Fruit fly (Drosophila melanogaster) whole organism, embryonic: ENCODE data around the gene Gpdh1.

Source experiments
- Antp ChIP-seq: fragments of 200-800 bp; sonication (Bioruptor generic); optimal IDR thresholded peaks from 3 replicates; lab custom pipeline; 2016; ENCODE audit warnings: missing biosample characterization, missing genetic modification characterization
- Blimp-1 ChIP-seq: fragments of 200-800 bp; sonication (Bioruptor generic); optimal IDR thresholded peaks from 3 replicates; lab custom pipeline; 2018; ENCODE audit warnings: missing biosample characterization, missing genetic modification characterization, mild to moderate bottlenecking, moderate library complexity, missing genetic modification reagents
- CG10321 ChIP-seq: fragments of 200-800 bp; sonication (Bioruptor generic); IDR thresholded peaks from 2 replicates; pipeline ENCODE4 v1.3.6; 2022; ENCODE audit warnings: missing biosample characterization, missing genetic modification characterization
- CG12219 ChIP-seq: fragments of 200-800 bp; sonication (Bioruptor generic); optimal IDR thresholded peaks from 3 replicates; lab custom pipeline; 2018; ENCODE audit warnings: missing biosample characterization, mild to moderate bottlenecking, missing genetic modification characterization
- CG12659 ChIP-seq: fragments of 200-800 bp; sonication (Bioruptor generic); optimal IDR thresholded peaks from 3 replicates; lab custom pipeline; 2017; ENCODE audit warnings: mild to moderate bottlenecking, missing biosample characterization, missing genetic modification reagents, missing genetic modification characterization
- CG15073 ChIP-seq: fragments of 200-800 bp; sonication (Bioruptor generic); optimal IDR thresholded peaks from 2 replicates; lab custom pipeline; 2016; ENCODE audit warnings: missing biosample characterization, missing genetic modification characterization
- CG17612 ChIP-seq: fragments of 200-800 bp; sonication (Bioruptor generic); IDR thresholded peaks from 2 replicates; pipeline ENCODE4 v1.3.6; 2022; ENCODE audit warnings: missing biosample characterization, missing genetic modification characterization
- CG18599 ChIP-seq: fragments of 200-800 bp; sonication (Bioruptor generic); optimal IDR thresholded peaks from 3 replicates; lab custom pipeline; 2017; ENCODE audit warnings: missing biosample characterization, missing genetic modification characterization, mild to moderate bottlenecking, moderate library complexity, missing genetic modification reagents
- CG3065 ChIP-seq: fragments of 200-800 bp; sonication (Bioruptor generic); optimal IDR thresholded peaks from 2 replicates; lab custom pipeline; 2016; ENCODE audit warnings: missing biosample characterization, missing genetic modification characterization
- CG3407 ChIP-seq: fragments of 200-800 bp; sonication (Bioruptor generic); optimal IDR thresholded peaks from 2 replicates; lab custom pipeline; 2018; ENCODE audit warnings: missing biosample characterization, mild to moderate bottlenecking, missing genetic modification characterization
- CG34422 ChIP-seq: fragments of 200-800 bp; sonication (Bioruptor generic); IDR thresholded peaks from 3 replicates; pipeline ENCODE4 v1.3.6; 2022; ENCODE audit warnings: missing biosample characterization, missing genetic modification characterization
- CG6175 ChIP-seq: fragments of 200-800 bp; sonication (Bioruptor generic); IDR thresholded peaks from 3 replicates; pipeline ENCODE4 v1.3.6; 2022; ENCODE audit warnings: missing biosample characterization, missing genetic modification characterization
- CG6272 ChIP-seq: fragments of 200-800 bp; sonication (Bioruptor generic); IDR thresholded peaks from 2 replicates; pipeline ENCODE4 v1.3.6; 2022; ENCODE audit warnings: missing biosample characterization, missing genetic modification characterization
- CG6683 ChIP-seq: fragments of 200-800 bp; sonication (Bioruptor generic); optimal IDR thresholded peaks from 2 replicates; lab custom pipeline; 2017; ENCODE audit warnings: missing biosample characterization, mild to moderate bottlenecking, missing genetic modification characterization, missing genetic modification reagents
- CG7786 ChIP-seq: fragments of 200-800 bp; sonication (Bioruptor generic); optimal IDR thresholded peaks from 2 replicates; lab custom pipeline; 2016; ENCODE audit warnings: missing biosample characterization, missing genetic modification characterization
- CG7839 ChIP-seq: fragments of 200-800 bp; sonication (Bioruptor generic); optimal IDR thresholded peaks from 3 replicates; lab custom pipeline; 2018; ENCODE audit warnings: missing biosample characterization, mild to moderate bottlenecking, missing genetic modification characterization, moderate library complexity
- CG7987 ChIP-seq: fragments of 200-800 bp; sonication (Bioruptor generic); optimal IDR thresholded peaks from 2 replicates; lab custom pipeline; 2018; ENCODE audit warnings: missing biosample characterization, mild to moderate bottlenecking, missing genetic modification characterization, moderate library complexity
- Doc3 ChIP-seq: fragments of 200-800 bp; sonication (Bioruptor generic); IDR thresholded peaks from 3 replicates; pipeline ENCODE4 v1.3.6; 2022; ENCODE audit warnings: missing biosample characterization, missing genetic modification characterization; ENCODE audit not compliant: partially characterized antibody
- GATAe ChIP-seq: fragments of 200-800 bp; sonication (Bioruptor generic); conservative IDR thresholded peaks from 2 replicates; pipeline ENCODE4 v1.3.6; 2022; ENCODE audit warnings: missing biosample characterization, missing genetic modification characterization
- HLH4C ChIP-seq: fragments of 200-800 bp; sonication (Bioruptor generic); IDR thresholded peaks from 3 replicates; pipeline ENCODE4 v1.3.6; 2022; ENCODE audit warnings: missing biosample characterization, missing genetic modification characterization; ENCODE audit not compliant: partially characterized antibody
- Hr78 ChIP-seq, 2 experiments: fragments of 200-800 bp in 1 of 2; fragments of >200 bp in 1 of 2; sonication (Bioruptor generic) in 1 of 2; optimal IDR thresholded peaks; 2 replicates each; lab custom pipeline; 2017 to 2019; ENCODE audit warnings: missing biosample characterization in 2 of 2, missing genetic modification characterization in 2 of 2, mild to moderate bottlenecking in 1 of 2, moderate library complexity in 1 of 2
- Jarid2 ChIP-seq: fragments of 200-800 bp; sonication (Bioruptor generic); optimal IDR thresholded peaks from 3 replicates; lab custom pipeline; 2017; ENCODE audit warnings: mild to moderate bottlenecking, missing biosample characterization, missing genetic modification reagents, missing genetic modification characterization
- Med ChIP-seq: fragments of 200-800 bp; sonication (Bioruptor generic); peaks from one replicate; lab custom pipeline; 2016; ENCODE audit warnings: missing biosample characterization, missing genetic modification characterization, mild to moderate bottlenecking, inconsistent platforms, moderate library complexity
- Optix ChIP-seq: fragments of 200-800 bp; sonication (Bioruptor generic); IDR thresholded peaks from 3 replicates; pipeline ENCODE4 v1.3.6; 2022; ENCODE audit warnings: missing biosample characterization, missing genetic modification characterization
- Rfx ChIP-seq: fragments of 200-800 bp; sonication (Bioruptor generic); IDR thresholded peaks from 2 replicates; pipeline ENCODE4 v1.3.6; 2022; ENCODE audit warnings: missing biosample characterization, missing genetic modification characterization
- Spps ChIP-seq: fragments of 200-800 bp; sonication (Bioruptor generic); optimal IDR thresholded peaks from 2 replicates; lab custom pipeline; 2018; ENCODE audit warnings: missing biosample characterization, mild to moderate bottlenecking, missing genetic modification characterization
- ap ChIP-seq: fragments of 200-800 bp; sonication (Bioruptor generic); IDR thresholded peaks from 2 replicates; pipeline ENCODE4 v1.3.6; 2022; ENCODE audit warnings: missing biosample characterization, missing genetic modification characterization
- bbx ChIP-seq: fragments of 200-800 bp; sonication (Bioruptor generic); IDR thresholded peaks from 2 replicates; pipeline ENCODE4 v1.3.6; 2022; ENCODE audit warnings: missing biosample characterization, missing genetic modification characterization; ENCODE audit not compliant: partially characterized antibody
- cg ChIP-seq: fragments of 200-800 bp; sonication (Bioruptor generic); optimal IDR thresholded peaks from 3 replicates; lab custom pipeline; 2019; ENCODE audit warnings: missing biosample characterization, mild to moderate bottlenecking, missing genetic modification characterization, moderate library complexity
- chif ChIP-seq, 2 experiments: fragments of 200-800 bp; sonication (Bioruptor generic); optimal IDR thresholded peaks; 3 replicates each; lab custom pipeline; 2016; ENCODE audit warnings: missing biosample characterization in 2 of 2, missing genetic modification characterization in 2 of 2
- crol ChIP-seq: fragments of 200-800 bp; sonication (Bioruptor generic); IDR thresholded peaks from 2 replicates; pipeline ENCODE4 v1.3.6; 2022; ENCODE audit warnings: missing biosample characterization, missing genetic modification characterization
- da ChIP-seq: fragments of 200-800 bp; sonication (Bioruptor generic); optimal IDR thresholded peaks from 2 replicates; lab custom pipeline; 2016; ENCODE audit warnings: missing biosample characterization, missing genetic modification characterization
- exex ChIP-seq: fragments of 200-800 bp; sonication (Bioruptor generic); optimal IDR thresholded peaks from 4 replicates; lab custom pipeline; 2018; ENCODE audit warnings: missing biosample characterization, mild to moderate bottlenecking, missing genetic modification characterization, moderate library complexity
- fd64A ChIP-seq: fragments of 200-800 bp; sonication (Bioruptor generic); optimal IDR thresholded peaks from 3 replicates; lab custom pipeline; 2018; ENCODE audit warnings: missing biosample characterization, mild to moderate bottlenecking, missing genetic modification characterization
- ftz-f1 ChIP-seq: fragments of 200-800 bp; sonication (Bioruptor generic); optimal IDR thresholded peaks from 2 replicates; lab custom pipeline; 2016; ENCODE audit warnings: missing biosample characterization, missing genetic modification characterization
- gce ChIP-seq: fragments of 200-800 bp; sonication (Bioruptor generic); IDR thresholded peaks from 3 replicates; pipeline ENCODE4 v1.3.6; 2022; ENCODE audit warnings: missing biosample characterization, missing genetic modification characterization
- gcm ChIP-seq: fragments of 200-800 bp; sonication (Bioruptor generic); optimal IDR thresholded peaks from 2 replicates; lab custom pipeline; 2019; ENCODE audit warnings: missing biosample characterization, mild to moderate bottlenecking, missing genetic modification characterization, moderate library complexity
- grn ChIP-seq: fragments of 200-800 bp; sonication (Bioruptor generic); optimal IDR thresholded peaks from 3 replicates; lab custom pipeline; 2017; ENCODE audit warnings: missing biosample characterization, missing genetic modification characterization
- hkb ChIP-seq, 2 experiments: fragments of 200-800 bp in 1 of 2; fragments of >200 bp in 1 of 2; sonication (Bioruptor generic) in 1 of 2; IDR thresholded peaks in 1 of 2; optimal IDR thresholded peaks in 1 of 2; 2 replicates each; pipeline versions ENCODE4 v1.3.6 to Lab custom; 2017 to 2022; ENCODE audit warnings: missing biosample characterization in 1 of 2, missing genetic modification characterization in 1 of 2
- lab ChIP-seq: fragments of 200-800 bp; sonication (Bioruptor generic); optimal IDR thresholded peaks from 3 replicates; lab custom pipeline; 2017; ENCODE audit warnings: missing biosample characterization, missing genetic modification characterization, mild to moderate bottlenecking, moderate library complexity, missing genetic modification reagents
- mirr ChIP-seq: fragments of 200-800 bp; sonication (Bioruptor generic); optimal IDR thresholded peaks from 3 replicates; lab custom pipeline; 2018; ENCODE audit warnings: missing biosample characterization, mild to moderate bottlenecking, missing genetic modification characterization
- nerfin-2 ChIP-seq: fragments of 200-800 bp; sonication (Bioruptor generic); IDR thresholded peaks from 2 replicates; pipeline ENCODE4 v1.3.6; 2022; ENCODE audit warnings: missing biosample characterization, missing genetic modification characterization; ENCODE audit not compliant: partially characterized antibody
- nom ChIP-seq: fragments of 200-800 bp; sonication (Bioruptor generic); optimal IDR thresholded peaks from 2 replicates; lab custom pipeline; 2017; ENCODE audit warnings: missing biosample characterization, missing genetic modification characterization, mild to moderate bottlenecking, moderate library complexity, missing genetic modification reagents
- sens ChIP-seq: fragments of 200-800 bp; sonication (Bioruptor generic); peaks from one replicate; lab custom pipeline; 2016; ENCODE audit warnings: missing biosample characterization, missing genetic modification characterization
- sqz ChIP-seq: fragments of 200-800 bp; sonication (Bioruptor generic); optimal IDR thresholded peaks from 3 replicates; lab custom pipeline; 2018; ENCODE audit warnings: missing biosample characterization, mild to moderate bottlenecking, missing genetic modification characterization
- tio ChIP-seq: fragments of 200-800 bp; sonication (Bioruptor generic); optimal IDR thresholded peaks from 2 replicates; lab custom pipeline; 2017; ENCODE audit warnings: missing biosample characterization, missing genetic modification characterization, inconsistent platforms
- wdn ChIP-seq: fragments of 200-800 bp; sonication (Bioruptor generic); IDR thresholded peaks from 2 replicates; pipeline ENCODE4 v1.3.6; 2022; ENCODE audit warnings: missing biosample characterization, missing genetic modification characterization
- z ChIP-seq: fragments of 200-800 bp; sonication (Bioruptor generic); IDR thresholded peaks from 3 replicates; pipeline ENCODE4 v1.3.6; 2022; ENCODE audit warnings: missing biosample characterization, missing genetic modification characterization

Gpdh1 gene

DNA sequence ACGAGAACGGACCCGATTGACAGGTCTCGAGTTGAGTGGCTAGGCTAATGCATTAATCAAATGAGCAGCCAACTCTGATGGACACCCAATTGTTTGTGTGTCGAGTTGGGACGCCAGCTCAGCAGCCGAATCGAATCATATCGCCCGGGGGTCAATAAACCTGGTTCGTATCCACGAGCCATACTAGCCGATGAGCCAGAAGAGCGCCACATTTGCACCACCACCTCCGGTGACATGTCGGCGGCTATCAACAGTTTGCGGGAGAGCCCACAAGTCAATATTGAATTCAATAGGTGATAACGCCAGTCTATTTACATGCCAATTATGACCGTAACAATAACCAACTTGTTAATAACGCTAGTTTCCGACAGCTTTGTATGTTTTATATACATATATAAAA, 30.7 kb downstream of the Gpdh1 start (continued):
- TF ChIP-seq CG12659 (GFP tag; lab: Kevin White, UChicago) (peak; percentile 58), gcm (peak; percentile 57), bbx (GFP tag; lab: Robert Waterston, UW) (no peak), nerfin-2 (GFP tag; lab: Robert Waterston, UW) (no peak), chif (GFP tag; optimal IDR thresholded peaks at IDR 0.05; lab: Kevin White, UChicago) (no peak), CG15073 (GFP tag; lab: Kevin White, UChicago) (no peak)

DNA sequence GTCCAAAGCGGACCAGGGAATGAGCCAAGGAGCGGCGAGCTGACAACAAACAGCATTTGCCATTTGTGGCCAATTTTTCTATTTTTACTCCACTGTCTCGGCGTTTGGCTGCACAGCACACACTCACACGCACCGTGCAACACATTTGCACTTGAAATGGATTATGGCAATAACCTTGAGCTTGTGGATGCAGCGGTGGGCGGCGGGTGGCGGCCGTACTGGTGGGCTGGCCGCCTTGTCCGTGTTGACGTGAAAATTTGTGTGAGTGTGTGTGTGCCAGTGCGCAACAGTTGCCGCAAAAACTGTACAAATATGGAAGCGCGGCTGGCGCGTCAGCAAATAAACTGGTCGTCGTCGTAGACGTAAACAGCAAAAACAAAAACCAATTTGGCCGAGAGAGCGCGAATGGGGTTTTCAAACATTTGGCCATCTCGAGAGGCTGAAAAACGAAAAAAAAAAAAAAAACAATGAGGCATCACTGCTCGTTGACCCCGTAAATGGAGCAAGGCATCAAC, 31.6 kb downstream of the Gpdh1 start:
- no peak for TF ChIP-seq tio
- TF ChIP-seq wdn: no peak
- TF ChIP-seq da (GFP tag; lab: Kevin White, UChicago): no peak
- TF ChIP-seq CG6683 (GFP tag; lab: Kevin White, UChicago): no peak
- TF ChIP-seq mirr (GFP tag; lab: Kevin White, UChicago): no peak
- TF ChIP-seq fd64A (GFP tag; lab: Kevin White, UChicago): no peak
- no peak for TF ChIP-seq CG6272 (GFP tag; lab: Robert Waterston, UW)
- peak; percentile 39; the same call in 1 of the 2 replicates for TF ChIP-seq Rfx
- peak; percentile 5 for TF ChIP-seq lab (GFP tag; lab: Kevin White, UChicago)
- TF ChIP-seq hkb (optimal IDR thresholded peaks at IDR 0.05; lab: Kevin White, UChicago): no peak
- TF ChIP-seq hkb (GFP tag; IDR thresholded peaks at IDR 0.05; lab: Robert Waterston, UW): 0 out of 2 replicates have a peak, but pooled peaks have one; percentile 12
- TF ChIP-seq CG7987 (GFP tag; lab: Kevin White, UChicago): no peak
- TF ChIP-seq CG18599 (GFP tag; lab: Kevin White, UChicago): peak; percentile 15
- no peak for TF ChIP-seq CG12219
- 0 out of 3 replicates have a peak, but pooled peaks have one; percentile 31 for TF ChIP-seq gce (GFP tag; lab: Robert Waterston, UW)
- no peak for TF ChIP-seq Optix
- TF ChIP-seq Antp (GFP tag; lab: Kevin White, UChicago): no peak
- peak; percentile 23 for TF ChIP-seq sens (GFP tag; lab: Kevin White, UChicago)
- TF ChIP-seq CG7786 (GFP tag; lab: Kevin White, UChicago): no peak
- 0 out of 3 replicates have a peak, but pooled peaks have one; percentile 46 for TF ChIP-seq CG6175
- TF ChIP-seq Med (GFP tag; lab: Kevin White, UChicago): peak; percentile 50
- TF ChIP-seq Doc3 (GFP tag; lab: Robert Waterston, UW): no peak
- 0 out of 3 replicates have a peak, but pooled peaks have one; percentile 19 for TF ChIP-seq CG34422 (GFP tag; lab: Robert Waterston, UW)
- TF ChIP-seq CG3407 (GFP tag; lab: Kevin White, UChicago): no peak
- TF ChIP-seq cg (GFP tag; lab: Kevin White, UChicago): peak; percentile 16
- TF ChIP-seq CG10321: 0 out of 2 replicates have a peak, but pooled peaks have one; percentile 26
- peak; percentile 12 for TF ChIP-seq nom (GFP tag; lab: Kevin White, UChicago)
- peak; percentile 40; the same call in 1 of the 2 replicates for TF ChIP-seq crol (GFP tag; lab: Robert Waterston, UW)
- TF ChIP-seq ftz-f1: peak; percentile 71
- TF ChIP-seq CG17612 (GFP tag; lab: Robert Waterston, UW): no peak
- 0 out of 3 replicates have a peak, but pooled peaks have one; percentile 40 for TF ChIP-seq HLH4C (GFP tag; lab: Robert Waterston, UW)

- TF ChIP-seq Spps (tag; lab: Kevin White, UChicago) (no peak), sqz (GFP tag; lab: Kevin White, UChicago) (peak; percentile 44), CG3065 (no peak), z (peak; percentile 71; the same call in 1 of the 3 replicates), Blimp-1 (GFP tag; lab: Kevin White, UChicago) (peak; percentile 48), GATAe (GFP tag; lab: Robert Waterston, UW) (peak; percentile 45), ap (GFP tag; lab: Robert Waterston, UW) (no peak), Hr78 (GFP tag; optimal IDR thresholded peaks at IDR 0.05; lab: Kevin White, UChicago) (no peak), Jarid2 (GFP tag; lab: Kevin White, UChicago) (no peak), exex (tag; lab: Kevin White, UChicago) (peak; percentile 54), CG7839 (tag; lab: Kevin White, UChicago) (no peak), grn (GFP tag; lab: Kevin White, UChicago) (peak; percentile 5)
These were observed 32.2 kb downstream of the Gpdh1 start for dm6 chr2L:5975601-5976000.
